Fruit fly (Drosophila melanogaster) S2 (cell line): Measurements from ENCODE around the gene Fer1HCH.

ENCODE experiments used
- CG8478 ChIP-seq: fragments of >200 bp; optimal IDR thresholded peaks from 2 replicates; lab custom pipeline; 2018
- CTCF ChIP-seq, 2 experiments: fragments of >200 bp; optimal IDR thresholded peaks; 2 replicates each; lab custom pipeline; 2018

dm6 chr3R:30424993-30425392 lies 37.0 kb upstream of the Fer1HCH start, which contains the start of gene CG15536:
- TF ChIP-seq CG8478 (lab: Kevin White, UChicago) (no peak), CTCF (optimal IDR thresholded peaks at IDR 0.05; lab: Kevin White, UChicago) (peak; percentile 82 to 90)
